Worm (Caenorhabditis elegans) whole organism, L1 larva: ENCODE measurements around the gene cogc-6.

Experiments used
- C16A3.4 ChIP-seq: fragments of 150-350 bp; optimal IDR thresholded peaks from 2 replicates; lab custom pipeline; 2014; ENCODE audit warnings: missing biosample characterization, missing genetic modification characterization
- aha-1 ChIP-seq: fragments of 150-350 bp; optimal IDR thresholded peaks from 2 replicates; lab custom pipeline; 2014; ENCODE audit warnings: missing biosample characterization, missing genetic modification characterization
- aly-2 ChIP-seq: fragments of 150-350 bp; optimal IDR thresholded peaks from 2 replicates; lab custom pipeline; 2014; ENCODE audit warnings: missing biosample characterization, missing genetic modification characterization
- ama-1 ChIP-seq: fragments of 150-350 bp; optimal IDR thresholded peaks from 2 replicates; lab custom pipeline; 2014
- ceh-63 ChIP-seq: fragments of 200-800 bp; sonication (Bioruptor generic); optimal IDR thresholded peaks from 2 replicates; lab custom pipeline; 2018; ENCODE audit warnings: mild to moderate bottlenecking, missing genetic modification characterization, missing compliant biosample characterization
- ceh-8 ChIP-seq: fragments of 200-800 bp; sonication (Bioruptor generic); optimal IDR thresholded peaks from 2 replicates; lab custom pipeline; 2018; ENCODE audit warnings: mild to moderate bottlenecking, missing genetic modification characterization, moderate library complexity, missing compliant biosample characterization
- ceh-88 ChIP-seq: fragments of 200-800 bp; sonication (Bioruptor generic); IDR thresholded peaks from 2 replicates; pipeline ENCODE4 v1.3.6; 2022; ENCODE audit warnings: missing genetic modification characterization, missing compliant biosample characterization
- ceh-90 ChIP-seq: sonication (generic microtip); optimal IDR thresholded peaks from 2 replicates; lab custom pipeline; 2016; ENCODE audit warnings: missing genetic modification characterization, missing compliant biosample characterization
- ces-1 ChIP-seq: fragments of 150-350 bp; optimal IDR thresholded peaks from 2 replicates; lab custom pipeline; 2014; ENCODE audit warnings: missing biosample characterization, missing genetic modification reagents, missing genetic modification characterization
- dsc-1 ChIP-seq: sonication (generic microtip); optimal IDR thresholded peaks from 2 replicates; lab custom pipeline; 2016; ENCODE audit warnings: mild to moderate bottlenecking, missing genetic modification characterization, missing compliant biosample characterization
- efl-3 ChIP-seq: fragments of 200-800 bp; sonication (Bioruptor generic); optimal IDR thresholded peaks from 2 replicates; lab custom pipeline; 2018; ENCODE audit warnings: mild to moderate bottlenecking, missing genetic modification characterization, missing compliant biosample characterization
- egl-13 ChIP-seq: sonication (generic microtip); optimal IDR thresholded peaks from 2 replicates; lab custom pipeline; 2016; ENCODE audit warnings: missing genotype, missing genetic modification reagents, missing genetic modification characterization, missing compliant biosample characterization
- elt-2 ChIP-seq: sonication (generic microtip); optimal IDR thresholded peaks from 2 replicates; lab custom pipeline; 2016; ENCODE audit warnings: missing genetic modification characterization, mild to moderate bottlenecking, inconsistent platforms, missing compliant biosample characterization, missing genetic modification reagents
- fkh-10 ChIP-seq: sonication (generic microtip); optimal IDR thresholded peaks from 2 replicates; lab custom pipeline; 2017; ENCODE audit warnings: missing biosample characterization, missing genetic modification reagents, missing genetic modification characterization
- grh-1 ChIP-seq: fragments of 200-800 bp; sonication (Bioruptor generic); IDR thresholded peaks from 2 replicates; pipeline ENCODE4 v1.3.6; 2022; ENCODE audit warnings: missing genetic modification reagents, missing genetic modification characterization, missing compliant biosample characterization
- hlh-17 ChIP-seq: fragments of 200-800 bp; sonication (Bioruptor generic); optimal IDR thresholded peaks from 2 replicates; lab custom pipeline; 2018; ENCODE audit warnings: missing genetic modification characterization, mild to moderate bottlenecking, missing compliant biosample characterization, moderate library complexity, borderline replicate concordance
- hlh-4 ChIP-seq: sonication (generic microtip); optimal IDR thresholded peaks from 2 replicates; lab custom pipeline; 2016; ENCODE audit warnings: mild to moderate bottlenecking, missing genetic modification characterization, missing compliant biosample characterization
- hpl-2 ChIP-seq: fragments of 150-350 bp; optimal IDR thresholded peaks from 2 replicates; lab custom pipeline; 2014; ENCODE audit warnings: missing biosample characterization, missing genetic modification reagents, missing genetic modification characterization
- isw-1 ChIP-seq: fragments of 200-800 bp; sonication (Bioruptor generic); IDR thresholded peaks from 2 replicates; pipeline ENCODE4 v1.3.6; 2022; ENCODE audit warnings: missing genetic modification characterization, missing compliant biosample characterization
- jun-1 ChIP-seq: fragments of 150-350 bp; optimal IDR thresholded peaks from 2 replicates; lab custom pipeline; 2014; ENCODE audit warnings: missing biosample characterization, missing genetic modification reagents, missing genetic modification characterization
- lin-13 ChIP-seq: fragments of 150-350 bp; optimal IDR thresholded peaks from 2 replicates; lab custom pipeline; 2014; ENCODE audit warnings: missing biosample characterization, missing genetic modification reagents, missing genetic modification characterization
- lin-14 ChIP-seq: fragments of 200-800 bp; sonication (Bioruptor generic); optimal IDR thresholded peaks from 2 replicates; lab custom pipeline; 2018; ENCODE audit warnings: mild to moderate bottlenecking, missing genetic modification characterization, moderate library complexity, missing compliant biosample characterization
- lin-15B ChIP-seq: fragments of 150-350 bp; sonication (generic microtip); optimal IDR thresholded peaks from 3 replicates; lab custom pipeline; 2014; ENCODE audit warnings: missing biosample characterization, missing genetic modification characterization
- mab-9 ChIP-seq: fragments of 200-800 bp; sonication (Bioruptor generic); IDR thresholded peaks from 2 replicates; pipeline ENCODE4 v1.3.6; 2022; ENCODE audit warnings: missing genetic modification reagents, missing genetic modification characterization, missing compliant biosample characterization
- nhr-12 ChIP-seq: sonication (generic microtip); optimal IDR thresholded peaks from 2 replicates; lab custom pipeline; 2017; ENCODE audit warnings: missing biosample characterization, missing genetic modification characterization
- nhr-19 ChIP-seq: fragments of 200-800 bp; sonication (Bioruptor generic); conservative IDR thresholded peaks from 2 replicates; pipeline ENCODE4 v1.3.6; 2022; ENCODE audit warnings: missing genetic modification characterization, missing compliant biosample characterization
- nhr-237 ChIP-seq: fragments of 150-350 bp; optimal IDR thresholded peaks from 2 replicates; lab custom pipeline; 2014; ENCODE audit warnings: missing biosample characterization, missing genetic modification characterization
- nhr-28 ChIP-seq: fragments of 150-350 bp; optimal IDR thresholded peaks from 2 replicates; lab custom pipeline; 2014; ENCODE audit warnings: missing biosample characterization, missing genetic modification characterization
- nhr-47 ChIP-seq: sonication (generic microtip); optimal IDR thresholded peaks from 2 replicates; lab custom pipeline; 2016; ENCODE audit warnings: mild to moderate bottlenecking, missing genetic modification characterization, moderate library complexity, missing compliant biosample characterization
- nhr-71 ChIP-seq: sonication (generic microtip); optimal IDR thresholded peaks from 2 replicates; lab custom pipeline; 2016; ENCODE audit warnings: mild to moderate bottlenecking, missing genetic modification characterization, moderate library complexity, missing compliant biosample characterization
- nhr-77 ChIP-seq: fragments of 150-350 bp; optimal IDR thresholded peaks from 2 replicates; lab custom pipeline; 2014; ENCODE audit warnings: missing biosample characterization, missing genetic modification characterization
- nhr-85 ChIP-seq: sonication (generic microtip); peaks from one replicate; lab custom pipeline; 2016; ENCODE audit warnings: missing genetic modification characterization, inconsistent platforms, missing compliant biosample characterization
- pax-3 ChIP-seq: fragments of 200-800 bp; sonication (Bioruptor generic); optimal IDR thresholded peaks from 2 replicates; lab custom pipeline; 2018; ENCODE audit warnings: mild to moderate bottlenecking, missing genetic modification characterization, moderate library complexity, missing compliant biosample characterization
- rnt-1 ChIP-seq: sonication (generic microtip); optimal IDR thresholded peaks from 2 replicates; lab custom pipeline; 2016; ENCODE audit warnings: mild to moderate bottlenecking, missing genetic modification characterization, moderate library complexity, missing compliant biosample characterization
- snpc-4 ChIP-seq: fragments of 150-350 bp; optimal IDR thresholded peaks from 2 replicates; lab custom pipeline; 2014; ENCODE audit warnings: missing biosample characterization, missing genetic modification characterization
- snu-23 ChIP-seq: sonication (generic microtip); optimal IDR thresholded peaks from 2 replicates; lab custom pipeline; 2016; ENCODE audit warnings: missing genetic modification characterization, missing compliant biosample characterization
- sptf-1 ChIP-seq: fragments of 150-350 bp; optimal IDR thresholded peaks from 2 replicates; lab custom pipeline; 2014; ENCODE audit warnings: missing biosample characterization, missing genetic modification characterization
- sup-37 ChIP-seq: fragments of 200-800 bp; sonication (Bioruptor generic); optimal IDR thresholded peaks from 2 replicates; lab custom pipeline; 2018; ENCODE audit warnings: mild to moderate bottlenecking, missing genetic modification characterization, missing compliant biosample characterization
- swsn-7 ChIP-seq: sonication (generic microtip); optimal IDR thresholded peaks from 2 replicates; lab custom pipeline; 2016; ENCODE audit warnings: missing genetic modification characterization, missing compliant biosample characterization
- tbx-2 ChIP-seq: sonication (generic microtip); optimal IDR thresholded peaks from 2 replicates; lab custom pipeline; 2016; ENCODE audit warnings: missing genetic modification characterization, missing compliant biosample characterization
- tlp-1 ChIP-seq: fragments of 150-350 bp; optimal IDR thresholded peaks from 2 replicates; lab custom pipeline; 2014; ENCODE audit warnings: missing biosample characterization, missing genetic modification characterization
- unc-130 ChIP-seq: fragments of 150-350 bp; optimal IDR thresholded peaks from 2 replicates; lab custom pipeline; 2017; ENCODE audit warnings: missing biosample characterization, missing genetic modification characterization, inconsistent platforms
- unc-30 ChIP-seq: sonication (generic microtip); optimal IDR thresholded peaks from 2 replicates; lab custom pipeline; 2017; ENCODE audit warnings: missing biosample characterization, missing genetic modification characterization
- unc-62 ChIP-seq: fragments of 150-350 bp; optimal IDR thresholded peaks from 2 replicates; lab custom pipeline; 2014; ENCODE audit warnings: missing biosample characterization, missing genetic modification reagents, missing genetic modification characterization
- unc-86 ChIP-seq: sonication (generic microtip); optimal IDR thresholded peaks from 2 replicates; lab custom pipeline; 2016; ENCODE audit warnings: missing genetic modification characterization, missing compliant biosample characterization
- unc-98 ChIP-seq: fragments of 200-800 bp; sonication (Bioruptor generic); IDR thresholded peaks from 2 replicates; pipeline ENCODE4 v1.3.6; 2022; ENCODE audit warnings: missing genetic modification characterization, missing compliant biosample characterization
- vab-15 ChIP-seq: sonication (generic microtip); optimal IDR thresholded peaks from 2 replicates; lab custom pipeline; 2017; ENCODE audit warnings: missing genotype, mild to moderate bottlenecking, missing genetic modification characterization, missing compliant biosample characterization
- xbp-1 ChIP-seq: sonication (generic microtip); optimal IDR thresholded peaks from 2 replicates; lab custom pipeline; 2016; ENCODE audit warnings: missing genetic modification characterization, missing compliant biosample characterization
- zip-4 ChIP-seq: fragments of 200-800 bp; sonication (Bioruptor generic); optimal IDR thresholded peaks from 2 replicates; lab custom pipeline; 2018; ENCODE audit warnings: mild to moderate bottlenecking, missing genetic modification characterization, moderate library complexity, missing compliant biosample characterization
- ztf-4 ChIP-seq: fragments of 150-350 bp; optimal IDR thresholded peaks from 2 replicates; lab custom pipeline; 2014; ENCODE audit warnings: missing biosample characterization, missing genetic modification characterization

Gene cogc-6

ce11 chrV:8235331-8235730, 14.2 kb upstream of the cogc-6 start (continued):
- no peak for TF ChIP-seq nhr-12 (tag; lab: Kevin White, UChicago)
- TF ChIP-seq sup-37 (GFP tag; lab: Kevin White, UChicago): no peak
- peak; percentile 63 for TF ChIP-seq snu-23
- TF ChIP-seq nhr-28 (tag; lab: Kevin White, UChicago): no peak
- no peak for TF ChIP-seq nhr-19
- no peak for TF ChIP-seq dsc-1 (tag; lab: Kevin White, UChicago)
- no peak for TF ChIP-seq elt-2 (tag; lab: Kevin White, UChicago)
- no peak for TF ChIP-seq ceh-63 (GFP tag; lab: Kevin White, UChicago)
- TF ChIP-seq unc-30 (tag; lab: Kevin White, UChicago): no peak
- TF ChIP-seq ceh-88 (GFP tag; lab: Robert Waterston, UW): no peak
- no peak for TF ChIP-seq mab-9 (GFP tag; lab: Robert Waterston, UW)
- TF ChIP-seq ama-1 (lab: Kevin White, UChicago): no peak
- TF ChIP-seq isw-1 (GFP tag; lab: Robert Waterston, UW): no peak
- TF ChIP-seq efl-3 (GFP tag; lab: Kevin White, UChicago): no peak
- TF ChIP-seq snpc-4 (tag; lab: Kevin White, UChicago): peak; percentile 65
- no peak for TF ChIP-seq aha-1 (tag; lab: Kevin White, UChicago)
- TF ChIP-seq lin-13 (GFP tag; lab: Kevin White, UChicago): peak; percentile 21
- no peak for TF ChIP-seq zip-4
- TF ChIP-seq hlh-17 (GFP tag; lab: Kevin White, UChicago): no peak
- no peak for TF ChIP-seq ztf-4 (tag; lab: Kevin White, UChicago)
- TF ChIP-seq hlh-4 (tag; lab: Kevin White, UChicago): no peak
- no peak for TF ChIP-seq ces-1 (GFP tag; lab: Kevin White, UChicago)
- no peak for TF ChIP-seq pax-3
- no peak for TF ChIP-seq sptf-1 (tag; lab: Kevin White, UChicago)
- peak; percentile 69 for TF ChIP-seq nhr-85 (tag; lab: Kevin White, UChicago)
- TF ChIP-seq nhr-71: peak; percentile 49
- no peak for TF ChIP-seq egl-13 (tag; lab: Kevin White, UChicago)
- peak; percentile 24 for TF ChIP-seq nhr-47 (tag; lab: Kevin White, UChicago)
- TF ChIP-seq swsn-7 (tag; lab: Kevin White, UChicago): peak; percentile 20
- TF ChIP-seq fkh-10 (GFP tag; lab: Kevin White, UChicago): no peak
- no peak for TF ChIP-seq lin-15B
- TF ChIP-seq ceh-8 (GFP tag; lab: Kevin White, UChicago): no peak
- no peak for TF ChIP-seq vab-15
- TF ChIP-seq unc-62 (GFP tag; lab: Kevin White, UChicago): no peak
- TF ChIP-seq nhr-237 (tag; lab: Kevin White, UChicago): no peak
- TF ChIP-seq xbp-1 (tag; lab: Kevin White, UChicago): no peak
- no peak for TF ChIP-seq unc-130
- no peak for TF ChIP-seq aly-2 (tag; lab: Kevin White, UChicago)
- peak; percentile 46 for TF ChIP-seq C16A3.4
- peak; percentile 47 for TF ChIP-seq nhr-77 (tag; lab: Kevin White, UChicago)
- no peak for TF ChIP-seq hpl-2 (GFP tag; lab: Kevin White, UChicago)
- TF ChIP-seq grh-1 (GFP tag; lab: Robert Waterston, UW): no peak
- TF ChIP-seq lin-14: no peak
- no peak for TF ChIP-seq ceh-90
- no peak for TF ChIP-seq rnt-1 (tag; lab: Kevin White, UChicago)
- TF ChIP-seq jun-1 (tag; lab: Kevin White, UChicago): no peak
- TF ChIP-seq unc-86 (tag; lab: Kevin White, UChicago): no peak
- TF ChIP-seq unc-98 (GFP tag; lab: Robert Waterston, UW): no peak
- no peak for TF ChIP-seq tlp-1
- no peak for TF ChIP-seq tbx-2 (tag; lab: Kevin White, UChicago)
